Worm (Caenorhabditis elegans) whole organism, L2 larva: ENCODE data around the gene eftu-2.

ENCODE experiments used
- Y55F3AM.14 ChIP-seq: fragments of 200-800 bp; sonication (Bioruptor generic); optimal IDR thresholded peaks from 2 replicates; lab custom pipeline; 2018; ENCODE audit warnings: mild to moderate bottlenecking, missing genetic modification characterization, missing compliant biosample characterization
- ama-1 ChIP-seq: fragments of 150-350 bp; optimal IDR thresholded peaks from 2 replicates; lab custom pipeline; 2018; ENCODE audit warnings: inconsistent platforms
- blmp-1 ChIP-seq: sonication (generic microtip); optimal IDR thresholded peaks from 2 replicates; lab custom pipeline; 2017; ENCODE audit warnings: missing genetic modification characterization, mild to moderate bottlenecking, missing compliant biosample characterization, antibody characterized with exemption, moderate library complexity; ENCODE audit not compliant: insufficient read depth
- ceh-82 ChIP-seq: fragments of 150-350 bp; optimal IDR thresholded peaks from 2 replicates; lab custom pipeline; 2014; ENCODE audit warnings: missing biosample characterization, missing genetic modification characterization
- elt-1 ChIP-seq: fragments of 150-350 bp; optimal IDR thresholded peaks from 2 replicates; lab custom pipeline; 2014; ENCODE audit warnings: missing biosample characterization, missing genetic modification characterization
- elt-3 ChIP-seq: sonication (generic microtip); optimal IDR thresholded peaks from 2 replicates; lab custom pipeline; 2017; ENCODE audit warnings: missing biosample characterization, missing genetic modification characterization
- nhr-77 ChIP-seq: fragments of 150-350 bp; optimal IDR thresholded peaks from 2 replicates; lab custom pipeline; 2014; ENCODE audit warnings: missing biosample characterization, missing genetic modification characterization
- zag-1 ChIP-seq: fragments of 150-350 bp; optimal IDR thresholded peaks from 2 replicates; lab custom pipeline; 2014; ENCODE audit warnings: missing biosample characterization, missing genetic modification characterization
- ztf-4 ChIP-seq: fragments of 150-350 bp; optimal IDR thresholded peaks from 2 replicates; lab custom pipeline; 2014; ENCODE audit warnings: missing biosample characterization, missing genetic modification characterization

DNA sequence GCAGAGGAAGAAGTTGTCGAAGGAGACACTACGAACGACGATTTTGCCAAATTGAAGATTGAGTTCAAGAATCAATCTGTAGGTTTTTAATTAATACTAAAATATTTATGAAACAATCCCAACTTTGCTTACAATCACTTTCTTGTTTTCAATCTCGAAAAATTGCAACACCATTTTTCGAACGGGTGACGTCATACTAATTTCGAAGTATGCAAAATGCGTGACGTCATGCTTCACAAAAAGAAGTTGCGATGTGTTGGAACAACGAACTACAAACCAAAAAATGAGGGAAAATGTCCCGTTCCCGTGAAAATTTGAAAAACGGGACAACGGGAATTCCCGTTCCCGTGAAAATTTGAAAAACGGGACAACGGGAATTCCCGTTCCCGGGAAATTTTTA, 41.7 kb upstream of the eftu-2 start:
- TF ChIP-seq ama-1 (lab: Kevin White, UChicago) (no peak), elt-1 (tag; lab: Kevin White, UChicago) (no peak), ztf-4 (no peak), zag-1 (tag; lab: Kevin White, UChicago) (no peak), nhr-77 (no peak), ceh-82 (tag; lab: Kevin White, UChicago) (no peak), elt-3 (tag; lab: Kevin White, UChicago) (no peak), blmp-1 (tag; lab: Kevin White, UChicago) (no peak), Y55F3AM.14 (GFP tag; lab: Kevin White, UChicago) (no peak)
